Fruit fly (Drosophila melanogaster) whole organism, embryonic: ENCODE data around the gene prd.

Source experiments
- ATbp ChIP-seq: fragments of 200-800 bp; sonication (Bioruptor generic); optimal IDR thresholded peaks from 2 replicates; lab custom pipeline; 2017; ENCODE audit warnings: missing biosample characterization, mild to moderate bottlenecking, missing genetic modification characterization, missing genetic modification reagents
- Atf6 ChIP-seq: fragments of 200-800 bp; sonication (Bioruptor generic); IDR thresholded peaks from 2 replicates; pipeline ENCODE4 v1.3.6; 2022; ENCODE audit warnings: missing biosample characterization, missing genetic modification characterization
- Awh ChIP-seq: fragments of 200-800 bp; sonication (Bioruptor generic); IDR thresholded peaks from 2 replicates; pipeline ENCODE4, ENCODE4 v1.3.6; 2022; ENCODE audit warnings: missing biosample characterization, missing genetic modification characterization
- Bgb ChIP-seq: fragments of 200-800 bp; sonication (Bioruptor generic); IDR thresholded peaks from 2 replicates; pipeline ENCODE4 v1.3.6; 2022; ENCODE audit warnings: missing biosample characterization, missing genetic modification characterization; ENCODE audit not compliant: partially characterized antibody
- CG12659 ChIP-seq: fragments of 200-800 bp; sonication (Bioruptor generic); optimal IDR thresholded peaks from 3 replicates; lab custom pipeline; 2017; ENCODE audit warnings: mild to moderate bottlenecking, missing biosample characterization, missing genetic modification reagents, missing genetic modification characterization
- CG12744 ChIP-seq: fragments of 200-800 bp; sonication (Bioruptor generic); optimal IDR thresholded peaks from 2 replicates; lab custom pipeline; 2016; ENCODE audit warnings: missing biosample characterization, missing genetic modification characterization
- CG30403 ChIP-seq: fragments of 200-800 bp; sonication (Bioruptor generic); optimal IDR thresholded peaks from 3 replicates; lab custom pipeline; 2016; ENCODE audit warnings: missing biosample characterization, missing genetic modification characterization
- CG32532 ChIP-seq: fragments of 200-800 bp; sonication (Bioruptor generic); IDR thresholded peaks from 2 replicates; pipeline ENCODE4 v1.3.6; 2022; ENCODE audit warnings: missing biosample characterization, missing genetic modification characterization
- CG4282 ChIP-seq: fragments of 200-800 bp; sonication (Bioruptor generic); optimal IDR thresholded peaks from 2 replicates; lab custom pipeline; 2016; ENCODE audit warnings: missing biosample characterization, missing genetic modification characterization
- CG4360 ChIP-seq: fragments of 200-800 bp; sonication (Bioruptor generic); IDR thresholded peaks from 2 replicates; pipeline ENCODE4 v1.3.6; 2022; ENCODE audit warnings: missing biosample characterization, missing genetic modification characterization
- CG6689 ChIP-seq: fragments of 200-800 bp; sonication (Bioruptor generic); IDR thresholded peaks from 2 replicates; pipeline ENCODE4 v1.3.6; 2022; ENCODE audit warnings: missing biosample characterization, missing genetic modification characterization
- CG6813 ChIP-seq: fragments of 200-800 bp; sonication (Bioruptor generic); optimal IDR thresholded peaks from 2 replicates; lab custom pipeline; 2017; ENCODE audit warnings: missing biosample characterization, missing genetic modification characterization, mild to moderate bottlenecking, moderate library complexity, missing genetic modification reagents
- CG7357 ChIP-seq: fragments of 200-800 bp; sonication (Bioruptor generic); IDR thresholded peaks from 3 replicates; pipeline ENCODE4 v1.3.6; 2022; ENCODE audit warnings: missing biosample characterization, missing genetic modification characterization
- CTCF ChIP-seq: fragments of 200-800 bp; sonication (Bioruptor generic); optimal IDR thresholded peaks from 2 replicates; lab custom pipeline; 2017; ENCODE audit warnings: missing biosample characterization, mild to moderate bottlenecking, missing genetic modification characterization, moderate library complexity
- CkIIα-i1 ChIP-seq: fragments of 200-800 bp; sonication (Bioruptor generic); IDR thresholded peaks from 2 replicates; pipeline ENCODE4 v1.3.6; 2022; ENCODE audit warnings: missing biosample characterization, missing genetic modification characterization
- Doc2 ChIP-seq: fragments of 200-800 bp; sonication (Bioruptor generic); IDR thresholded peaks from 2 replicates; pipeline ENCODE4 v1.3.6; 2022; ENCODE audit warnings: missing biosample characterization, missing genetic modification characterization
- Doc3 ChIP-seq: fragments of 200-800 bp; sonication (Bioruptor generic); IDR thresholded peaks from 3 replicates; pipeline ENCODE4 v1.3.6; 2022; ENCODE audit warnings: missing biosample characterization, missing genetic modification characterization; ENCODE audit not compliant: partially characterized antibody
- ERR ChIP-seq: fragments of 200-800 bp; sonication (Bioruptor generic); optimal IDR thresholded peaks from 2 replicates; lab custom pipeline; 2016; ENCODE audit warnings: missing biosample characterization, missing genetic modification characterization
- Elba2 ChIP-seq: fragments of 200-800 bp; sonication (Bioruptor generic); optimal IDR thresholded peaks from 3 replicates; lab custom pipeline; 2016; ENCODE audit warnings: missing biosample characterization, missing genetic modification characterization
- HLH54F ChIP-seq: fragments of 200-800 bp; sonication (Bioruptor generic); optimal IDR thresholded peaks from 3 replicates; lab custom pipeline; 2016; ENCODE audit warnings: missing biosample characterization, missing genetic modification characterization
- MESR4 ChIP-seq: fragments of 200-800 bp; sonication (Bioruptor generic); optimal IDR thresholded peaks from 2 replicates; lab custom pipeline; 2018; ENCODE audit warnings: missing biosample characterization, mild to moderate bottlenecking, missing genetic modification characterization, moderate library complexity
- Pdp1 ChIP-seq, 2 experiments: fragments of 200-800 bp; sonication (Bioruptor generic); optimal IDR thresholded peaks; 3 replicates each; lab custom pipeline; 2016; ENCODE audit warnings: missing biosample characterization in 2 of 2, missing genetic modification characterization in 2 of 2, mild to moderate bottlenecking in 1 of 2, moderate library complexity in 1 of 2
- Side ChIP-seq: fragments of 200-800 bp; sonication (Bioruptor generic); optimal IDR thresholded peaks from 2 replicates; lab custom pipeline; 2016; ENCODE audit warnings: missing biosample characterization, missing genetic modification characterization
- Sry-δ ChIP-seq: fragments of 200-800 bp; sonication (Bioruptor generic); optimal IDR thresholded peaks from 2 replicates; lab custom pipeline; 2016; ENCODE audit warnings: missing biosample characterization, missing genetic modification characterization
- ap ChIP-seq: fragments of 200-800 bp; sonication (Bioruptor generic); IDR thresholded peaks from 2 replicates; pipeline ENCODE4 v1.3.6; 2022; ENCODE audit warnings: missing biosample characterization, missing genetic modification characterization
- bbx ChIP-seq: fragments of 200-800 bp; sonication (Bioruptor generic); IDR thresholded peaks from 2 replicates; pipeline ENCODE4 v1.3.6; 2022; ENCODE audit warnings: missing biosample characterization, missing genetic modification characterization; ENCODE audit not compliant: partially characterized antibody
- bcd ChIP-seq: fragments of 200-800 bp; sonication (Bioruptor generic); optimal IDR thresholded peaks from 2 replicates; lab custom pipeline; 2017; ENCODE audit warnings: missing biosample characterization, mild to moderate bottlenecking, missing genetic modification characterization
- br ChIP-seq: fragments of >200 bp; optimal IDR thresholded peaks from 2 replicates; lab custom pipeline; 2017
- btn ChIP-seq: fragments of 200-800 bp; sonication (Bioruptor generic); optimal IDR thresholded peaks from 2 replicates; lab custom pipeline; 2016; ENCODE audit warnings: missing biosample characterization, missing genetic modification characterization
- cato ChIP-seq: fragments of 200-800 bp; sonication (Bioruptor generic); optimal IDR thresholded peaks from 2 replicates; lab custom pipeline; 2016; ENCODE audit warnings: missing biosample characterization, missing genetic modification characterization, borderline replicate concordance
- dpn ChIP-seq, 2 experiments: fragments of 200-800 bp; sonication (Bioruptor generic); optimal IDR thresholded peaks; 3 replicates each; lab custom pipeline; 2016; ENCODE audit warnings: missing biosample characterization in 2 of 2, missing genetic modification characterization in 2 of 2
- esg ChIP-seq: fragments of 200-800 bp; sonication (Bioruptor generic); conservative IDR thresholded peaks from 2 replicates; pipeline ENCODE4 v1.3.6; 2022; ENCODE audit warnings: missing biosample characterization, missing genetic modification characterization
- fd64A ChIP-seq: fragments of 200-800 bp; sonication (Bioruptor generic); optimal IDR thresholded peaks from 3 replicates; lab custom pipeline; 2018; ENCODE audit warnings: missing biosample characterization, mild to moderate bottlenecking, missing genetic modification characterization
- gro ChIP-seq: fragments of 200-800 bp; sonication (Bioruptor generic); optimal IDR thresholded peaks from 2 replicates; lab custom pipeline; 2016; ENCODE audit warnings: missing biosample characterization, missing genetic modification characterization
- gt ChIP-seq: fragments of 200-800 bp; sonication (Bioruptor generic); IDR thresholded peaks from 2 replicates; pipeline ENCODE4 v1.3.6; 2022; ENCODE audit warnings: missing biosample characterization, missing genetic modification characterization
- jing ChIP-seq: fragments of 200-800 bp; sonication (Bioruptor generic); optimal IDR thresholded peaks from 2 replicates; lab custom pipeline; 2018; ENCODE audit warnings: missing biosample characterization, mild to moderate bottlenecking, missing genetic modification characterization
- jumu ChIP-seq: fragments of 200-800 bp; sonication (Bioruptor generic); optimal IDR thresholded peaks from 3 replicates; lab custom pipeline; 2016; ENCODE audit warnings: missing biosample characterization, missing genetic modification characterization
- kni ChIP-seq: fragments of 200-800 bp; sonication (Bioruptor generic); optimal IDR thresholded peaks from 3 replicates; lab custom pipeline; 2017; ENCODE audit warnings: mild to moderate bottlenecking, missing biosample characterization, missing genetic modification reagents, missing genetic modification characterization
- psq ChIP-seq: fragments of 200-800 bp; sonication (Bioruptor generic); optimal IDR thresholded peaks from 2 replicates; lab custom pipeline; 2017; ENCODE audit warnings: missing biosample characterization, missing genetic modification characterization
- pzg ChIP-seq: fragments of 200-800 bp; sonication (Bioruptor generic); optimal IDR thresholded peaks from 3 replicates; lab custom pipeline; 2018; ENCODE audit warnings: missing biosample characterization, mild to moderate bottlenecking, missing genetic modification characterization, moderate library complexity
- sc ChIP-seq, 3 experiments: fragments of >200 bp in 2 of 3; fragments of 200-800 bp in 1 of 3; sonication (Bioruptor generic) in 1 of 3; optimal IDR thresholded peaks; 2 replicates in 2 of 3; 3 replicates in 1 of 3; lab custom pipeline; 2017; ENCODE audit warnings: mild to moderate bottlenecking in 1 of 3, missing biosample characterization in 1 of 3, missing genetic modification characterization in 1 of 3, missing genetic modification reagents in 1 of 3
- schlank ChIP-seq: fragments of 200-800 bp; sonication (Bioruptor generic); optimal IDR thresholded peaks from 2 replicates; lab custom pipeline; 2018; ENCODE audit warnings: missing biosample characterization, mild to moderate bottlenecking, missing genetic modification characterization
- shn ChIP-seq: fragments of 200-800 bp; sonication (Bioruptor generic); optimal IDR thresholded peaks from 3 replicates; lab custom pipeline; 2016; ENCODE audit warnings: missing biosample characterization, missing genetic modification characterization
- sqz ChIP-seq: fragments of 200-800 bp; sonication (Bioruptor generic); optimal IDR thresholded peaks from 3 replicates; lab custom pipeline; 2018; ENCODE audit warnings: missing biosample characterization, mild to moderate bottlenecking, missing genetic modification characterization
- stc ChIP-seq: fragments of 200-800 bp; sonication (Bioruptor generic); IDR thresholded peaks from 2 replicates; pipeline ENCODE4 v1.3.6; 2022; ENCODE audit warnings: missing biosample characterization, missing genetic modification characterization
- tio ChIP-seq: fragments of 200-800 bp; sonication (Bioruptor generic); optimal IDR thresholded peaks from 2 replicates; lab custom pipeline; 2017; ENCODE audit warnings: missing biosample characterization, missing genetic modification characterization, inconsistent platforms
- tll ChIP-seq, 2 experiments: fragments of 200-800 bp in 1 of 2; fragments of >200 bp in 1 of 2; sonication (Bioruptor generic) in 1 of 2; optimal IDR thresholded peaks; 2 replicates each; lab custom pipeline; 2017 to 2019; ENCODE audit warnings: missing biosample characterization in 2 of 2, missing genetic modification characterization in 2 of 2, mild to moderate bottlenecking in 1 of 2, moderate library complexity in 1 of 2
- trh ChIP-seq: fragments of 200-800 bp; sonication (Bioruptor generic); optimal IDR thresholded peaks from 2 replicates; lab custom pipeline; 2016; ENCODE audit warnings: missing biosample characterization, missing genetic modification characterization
- zen2 ChIP-seq: fragments of 200-800 bp; sonication (Bioruptor generic); IDR thresholded peaks from 3 replicates; pipeline ENCODE4 v1.3.6; 2022; ENCODE audit warnings: missing biosample characterization, missing genetic modification characterization; ENCODE audit not compliant: partially characterized antibody

Gene prd

dm6 chr2L:12044613-12045350, 40.8 kb downstream of the prd start, which contains the start of gene CG6785 (continued):
- TF ChIP-seq CG12744 (GFP tag; lab: Kevin White, UChicago): peak; percentile 88
- no peak for TF ChIP-seq Doc2 (GFP tag; lab: Robert Waterston, UW)
- peak; percentile 80 for TF ChIP-seq sqz
- TF ChIP-seq tio (GFP tag; lab: Kevin White, UChicago): no peak
- TF ChIP-seq CG12659: peak; percentile 90
- peak; percentile 33 for TF ChIP-seq Sry-δ (GFP tag; lab: Kevin White, UChicago)
- TF ChIP-seq fd64A (GFP tag; lab: Kevin White, UChicago): peak; percentile 93
- TF ChIP-seq Atf6 (GFP tag; lab: Robert Waterston, UW): peak; percentile 72
- TF ChIP-seq CG30403 (GFP tag; lab: Kevin White, UChicago): peak; percentile 39
- no peak for TF ChIP-seq gt (GFP tag; lab: Robert Waterston, UW)
- peak; percentile 65 for TF ChIP-seq btn
- no peak for TF ChIP-seq tll (GFP tag; optimal IDR thresholded peaks at IDR 0.05; lab: Kevin White, UChicago)
- no peak for TF ChIP-seq CG7357 (GFP tag; lab: Robert Waterston, UW)
- peak; percentile 68 for TF ChIP-seq shn (GFP tag; lab: Kevin White, UChicago)
- TF ChIP-seq jumu (GFP tag; lab: Kevin White, UChicago): peak; percentile 38
- peak; percentile 74 for TF ChIP-seq ERR (GFP tag; lab: Kevin White, UChicago)
- 0 out of 2 replicates have a peak, but pooled peaks have one; percentile 5 for TF ChIP-seq Bgb (GFP tag; lab: Robert Waterston, UW)
- TF ChIP-seq br (lab: Kevin White, UChicago): no peak
- peak; percentile 55 for TF ChIP-seq CTCF (GFP tag; lab: Kevin White, UChicago)
- TF ChIP-seq sc (optimal IDR thresholded peaks at IDR 0.05; lab: Kevin White, UChicago): no peak
- TF ChIP-seq sc (GFP tag; optimal IDR thresholded peaks at IDR 0.05; lab: Kevin White, UChicago): peak; percentile 79
- TF ChIP-seq dpn (GFP tag; optimal IDR thresholded peaks at IDR 0.05; lab: Kevin White, UChicago): peak; percentile 70 to 80
- peak; percentile 20; the same call in 1 of the 2 replicates for TF ChIP-seq CG6689 (GFP tag; lab: Robert Waterston, UW)
- TF ChIP-seq kni (GFP tag; lab: Kevin White, UChicago): peak; percentile 86
- TF ChIP-seq CG6813 (GFP tag; lab: Kevin White, UChicago): peak; percentile 96
- TF ChIP-seq trh (GFP tag; lab: Kevin White, UChicago): peak; percentile 86
- no peak for TF ChIP-seq CkIIα-i1
- peak; percentile 63 to 67 for TF ChIP-seq Pdp1 (GFP tag; optimal IDR thresholded peaks at IDR 0.05; lab: Kevin White, UChicago)
- peak; percentile 38; the same call in 1 of the 2 replicates for TF ChIP-seq CG32532 (GFP tag; lab: Robert Waterston, UW)
- peak; percentile 85 for TF ChIP-seq gro (GFP tag; lab: Kevin White, UChicago)
- TF ChIP-seq Awh (GFP tag; lab: Robert Waterston, UW): peak; percentile 80
- TF ChIP-seq Doc3 (GFP tag; lab: Robert Waterston, UW): no peak
- TF ChIP-seq CG4282 (GFP tag; lab: Kevin White, UChicago): peak; percentile 64
- TF ChIP-seq esg: no peak
- TF ChIP-seq stc (GFP tag; lab: Robert Waterston, UW): peak; percentile 42; the same call in 1 of the 2 replicates
- peak; percentile 84 for TF ChIP-seq schlank (tag; lab: Kevin White, UChicago)
- TF ChIP-seq pzg (GFP tag; lab: Kevin White, UChicago): peak; percentile 7
- peak; percentile 66 for TF ChIP-seq bcd
- TF ChIP-seq CG4360 (GFP tag; lab: Robert Waterston, UW): no peak
- peak; percentile 61 for TF ChIP-seq HLH54F
- no peak for TF ChIP-seq Elba2 (GFP tag; lab: Kevin White, UChicago)
- no peak for TF ChIP-seq bbx (GFP tag; lab: Robert Waterston, UW)
- peak; percentile 72 for TF ChIP-seq Side (GFP tag; lab: Kevin White, UChicago)
- peak; percentile 98 for TF ChIP-seq ATbp (GFP tag; lab: Kevin White, UChicago)
- peak; percentile 48 for TF ChIP-seq MESR4 (GFP tag; lab: Kevin White, UChicago)
- TF ChIP-seq ap (GFP tag; lab: Robert Waterston, UW): no peak
- TF ChIP-seq cato: peak; percentile 64
- TF ChIP-seq zen2 (GFP tag; lab: Robert Waterston, UW): no peak
- TF ChIP-seq psq: peak; percentile 58
- peak; percentile 27 for TF ChIP-seq jing (GFP tag; lab: Kevin White, UChicago)
